Worm (Caenorhabditis elegans) whole organism, young adult: ENCODE measurements around the gene C54E4.12.

ENCODE experiments used
- B0261.1 ChIP-seq: sonication (generic microtip); optimal IDR thresholded peaks from 2 replicates; lab custom pipeline; 2016; ENCODE audit warnings: mild to moderate bottlenecking, missing genetic modification characterization, moderate library complexity, missing compliant biosample characterization
- F10E7.11 ChIP-seq: sonication (generic microtip); optimal IDR thresholded peaks from 2 replicates; lab custom pipeline; 2017; ENCODE audit warnings: mild to moderate bottlenecking, missing genetic modification characterization, moderate library complexity, missing compliant biosample characterization
- F22D6.2 ChIP-seq: sonication (generic microtip); optimal IDR thresholded peaks from 2 replicates; lab custom pipeline; 2016; ENCODE audit warnings: mild to moderate bottlenecking, missing genetic modification characterization, missing compliant biosample characterization
- F33H1.4 ChIP-seq: fragments of 200-800 bp; sonication (Bioruptor generic); IDR thresholded peaks from 2 replicates; pipeline ENCODE4 v1.3.6; 2022; ENCODE audit warnings: missing genetic modification reagents, missing genetic modification characterization, missing compliant biosample characterization
- F39B2.1 ChIP-seq: fragments of 200-800 bp; sonication (Bioruptor generic); IDR thresholded peaks from 2 replicates; pipeline ENCODE4 v1.3.6; 2022; ENCODE audit warnings: missing genetic modification reagents, missing genetic modification characterization, missing compliant biosample characterization
- K11D2.4 ChIP-seq: fragments of 200-800 bp; sonication (Bioruptor generic); IDR thresholded peaks from 2 replicates; pipeline ENCODE4 v1.3.6; 2022; ENCODE audit warnings: missing genetic modification reagents, missing genetic modification characterization, missing compliant biosample characterization
- Y67H2A.10 ChIP-seq: fragments of 200-800 bp; sonication (Bioruptor generic); conservative IDR thresholded peaks from 2 replicates; pipeline ENCODE4 v1.3.6; 2022; ENCODE audit warnings: missing genetic modification reagents, missing genetic modification characterization, missing compliant biosample characterization
- aptf-3 ChIP-seq: fragments of 200-800 bp; sonication (Bioruptor generic); IDR thresholded peaks from 2 replicates; pipeline ENCODE4 v1.3.6; 2022; ENCODE audit warnings: missing genetic modification characterization, missing compliant biosample characterization
- attf-3 ChIP-seq: fragments of 200-800 bp; sonication (Bioruptor generic); conservative IDR thresholded peaks from 2 replicates; pipeline ENCODE4 v1.3.6; 2022; ENCODE audit warnings: missing genetic modification reagents, missing genetic modification characterization, missing compliant biosample characterization
- cebp-2 ChIP-seq: fragments of 200-800 bp; sonication (Bioruptor generic); IDR thresholded peaks from 2 replicates; pipeline ENCODE4 v1.3.6; 2022; ENCODE audit warnings: missing genetic modification characterization, missing compliant biosample characterization
- ceh-27 ChIP-seq: fragments of 200-800 bp; sonication (Bioruptor generic); optimal IDR thresholded peaks from 2 replicates; lab custom pipeline; 2018; ENCODE audit warnings: mild to moderate bottlenecking, missing genetic modification characterization, moderate library complexity, missing compliant biosample characterization
- ceh-79 ChIP-seq: sonication (generic microtip); optimal IDR thresholded peaks from 2 replicates; lab custom pipeline; 2017; ENCODE audit warnings: mild to moderate bottlenecking, missing genetic modification characterization, missing compliant biosample characterization
- hsf-1 ChIP-seq: fragments of 200-800 bp; sonication (Bioruptor generic); IDR thresholded peaks from 2 replicates; pipeline ENCODE4 v1.3.6; 2022; ENCODE audit warnings: missing genetic modification reagents, missing genetic modification characterization, missing compliant biosample characterization
- lin-40 ChIP-seq: sonication (generic microtip); optimal IDR thresholded peaks from 2 replicates; lab custom pipeline; 2016; ENCODE audit warnings: missing genetic modification characterization, mild to moderate bottlenecking, missing compliant biosample characterization, missing genotype, missing genetic modification reagents
- lsy-27 ChIP-seq: sonication (generic microtip); optimal IDR thresholded peaks from 2 replicates; lab custom pipeline; 2017; ENCODE audit warnings: missing genetic modification characterization, mild to moderate bottlenecking, missing compliant biosample characterization, antibody characterized with exemption, missing genotype, borderline replicate concordance; ENCODE audit not compliant: insufficient read depth
- mcd-1 ChIP-seq: fragments of 200-800 bp; sonication (Bioruptor generic); IDR thresholded peaks from 2 replicates; pipeline ENCODE4 v1.3.6; 2022; ENCODE audit warnings: missing genetic modification reagents, missing genetic modification characterization, missing compliant biosample characterization
- nfya-1 ChIP-seq: sonication (generic microtip); optimal IDR thresholded peaks from 2 replicates; lab custom pipeline; 2017; ENCODE audit warnings: antibody characterized with exemption, missing compliant biosample characterization, missing genetic modification characterization, borderline replicate concordance; ENCODE audit not compliant: insufficient read depth
- nfyb-1 ChIP-seq: fragments of 200-800 bp; sonication (Bioruptor generic); IDR thresholded peaks from 2 replicates; pipeline ENCODE4 v1.3.6; 2022; ENCODE audit warnings: missing genetic modification reagents, missing genetic modification characterization, missing compliant biosample characterization
- nhr-120 ChIP-seq: fragments of 200-800 bp; sonication (Bioruptor generic); IDR thresholded peaks from 2 replicates; pipeline ENCODE4 v1.3.6; 2022; ENCODE audit warnings: missing genetic modification characterization, missing compliant biosample characterization
- nhr-179 ChIP-seq: sonication (generic microtip); optimal IDR thresholded peaks from 2 replicates; lab custom pipeline; 2016; ENCODE audit warnings: mild to moderate bottlenecking, missing genetic modification characterization, missing compliant biosample characterization
- nhr-80 ChIP-seq: sonication (generic microtip); optimal IDR thresholded peaks from 2 replicates; lab custom pipeline; 2016; ENCODE audit warnings: missing genetic modification characterization, missing compliant biosample characterization
- rpc-1 ChIP-seq, 2 experiments: fragments of 150-350 bp in 1 of 2; sonication (generic microtip) in 1 of 2; optimal IDR thresholded peaks; 2 replicates each; lab custom pipeline; 2014 to 2018; ENCODE audit warnings: missing biosample characterization in 1 of 2, missing genetic modification characterization in 1 of 2, missing genetic modification reagents in 1 of 2, missing genotype in 1 of 2
- tbx-9 ChIP-seq: sonication (generic microtip); optimal IDR thresholded peaks from 2 replicates; lab custom pipeline; 2016; ENCODE audit warnings: borderline replicate concordance, missing genetic modification characterization, inconsistent platforms, missing compliant biosample characterization
- tlf-1 ChIP-seq: fragments of 200-800 bp; sonication (Bioruptor generic); optimal IDR thresholded peaks from 2 replicates; lab custom pipeline; 2018; ENCODE audit warnings: mild to moderate bottlenecking, missing genetic modification characterization, missing compliant biosample characterization
- ztf-25 ChIP-seq: fragments of 200-800 bp; sonication (Bioruptor generic); IDR thresholded peaks from 2 replicates; pipeline ENCODE4 v1.3.6; 2022; ENCODE audit warnings: missing genetic modification reagents, missing genetic modification characterization, missing compliant biosample characterization
- ztf-3 ChIP-seq: fragments of 200-800 bp; sonication (Bioruptor generic); optimal IDR thresholded peaks from 2 replicates; lab custom pipeline; 2018; ENCODE audit warnings: mild to moderate bottlenecking, missing genetic modification characterization, missing compliant biosample characterization

C54E4.12 gene

DNA sequence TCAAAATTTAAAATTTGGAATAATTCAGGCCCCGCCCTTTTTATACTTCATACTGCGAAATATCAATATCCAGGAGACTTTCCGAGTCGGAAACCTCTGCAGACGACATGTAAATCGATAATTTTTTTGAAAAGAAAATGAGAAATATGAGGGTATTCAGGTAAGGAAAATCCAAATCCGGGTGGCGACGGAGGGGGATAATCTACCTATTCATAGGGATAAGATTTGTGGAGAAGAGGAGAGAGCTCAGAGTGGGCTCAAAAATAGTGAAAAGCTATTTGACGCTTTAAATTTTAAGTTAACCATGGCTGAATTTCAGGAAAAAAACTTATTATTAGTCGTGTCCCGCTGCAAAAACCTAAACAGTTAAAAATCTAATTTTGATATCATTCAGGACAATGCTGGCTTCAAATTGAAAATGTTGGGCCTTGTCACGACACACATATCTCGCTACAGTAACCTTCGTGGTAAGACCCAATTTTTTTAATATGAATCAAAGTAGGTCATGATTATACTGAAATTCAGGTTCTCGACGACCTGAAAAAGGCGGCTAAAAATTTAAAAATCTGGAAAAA, 29.1 kb downstream of the C54E4.12 start, which contains the start of gene che-6 (continued):
- TF ChIP-seq tbx-9 (tag; lab: Kevin White, UChicago) (no peak), ztf-25 (GFP tag; lab: Robert Waterston, UW) (no peak), nfyb-1 (GFP tag; lab: Robert Waterston, UW) (peak; percentile 72), tlf-1 (GFP tag; lab: Kevin White, UChicago) (peak; percentile 59)
- TF ChIP-seq, all 124 proteins: peak for 20

DNA sequence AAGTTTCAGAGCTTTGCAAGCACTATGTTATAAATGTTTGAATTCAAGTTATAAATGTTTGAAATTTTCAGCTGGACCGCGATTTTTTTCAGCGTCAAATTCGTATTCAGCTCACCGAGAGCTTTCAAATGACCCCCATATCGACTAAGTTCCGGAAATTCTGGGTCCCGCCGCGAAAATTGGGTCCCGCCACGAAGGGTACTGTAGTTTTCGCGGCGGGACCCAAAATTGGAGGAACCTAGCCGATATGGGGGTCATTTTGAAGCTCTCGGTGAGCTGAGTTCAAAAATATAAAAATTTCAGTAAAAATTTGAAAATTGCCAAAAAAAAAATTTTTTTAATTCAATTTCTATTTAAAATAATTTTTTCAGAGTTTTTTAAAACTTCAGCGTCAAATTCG, 33.7 kb downstream of the C54E4.12 start:
- peak; percentile 42 for TF ChIP-seq F33H1.4 (GFP tag; lab: Robert Waterston, UW)
- 0 out of 2 replicates have a peak, but pooled peaks have one; percentile 18 for TF ChIP-seq F39B2.1
- no peak for TF ChIP-seq aptf-3
- TF ChIP-seq cebp-2 = 0 out of 2 replicates have a peak, but pooled peaks have one; percentile 70
- TF ChIP-seq rpc-1 (optimal IDR thresholded peaks at IDR 0.05; lab: Kevin White, UChicago) = no peak
- TF ChIP-seq rpc-1 (tag; optimal IDR thresholded peaks at IDR 0.05; lab: Kevin White, UChicago) = no peak
- 0 out of 2 replicates have a peak, but pooled peaks have one; percentile 51 for TF ChIP-seq nhr-120 (GFP tag; lab: Robert Waterston, UW)

DNA sequence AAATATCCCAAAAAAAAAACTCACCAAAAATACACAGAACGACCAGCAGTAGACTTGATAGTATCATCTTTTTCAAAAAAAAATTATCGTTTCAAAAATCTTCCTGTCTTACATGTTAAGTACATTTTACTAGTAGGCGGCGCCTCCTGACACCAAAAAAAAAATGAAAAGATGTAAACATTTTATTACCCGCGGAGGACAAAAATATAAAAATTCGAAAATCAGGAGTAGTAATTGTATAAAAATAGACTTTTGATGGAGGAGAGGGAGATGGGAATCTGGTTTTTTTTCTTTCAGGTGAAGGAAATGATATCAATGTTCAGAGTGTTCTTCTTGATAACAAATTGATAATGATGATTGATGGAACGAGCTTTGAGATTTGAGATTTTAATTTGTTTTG, 37.6 kb downstream of the C54E4.12 start, which contains the start of gene C23H5.15:
TSS of gene C23H5.15 (minus strand) at position 101 of the 400 bp plus-strand sequence.
- TF ChIP-seq Y67H2A.10 (GFP tag; lab: Robert Waterston, UW) = no peak
- no peak for TF ChIP-seq attf-3 (GFP tag; lab: Robert Waterston, UW)
- TF ChIP-seq K11D2.4 (GFP tag; lab: Robert Waterston, UW) = no peak
- TF ChIP-seq lin-40 (tag; lab: Kevin White, UChicago) = no peak
- no peak for TF ChIP-seq nhr-80 (tag; lab: Kevin White, UChicago)
- TF ChIP-seq, all 124 proteins: peak for 0

DNA sequence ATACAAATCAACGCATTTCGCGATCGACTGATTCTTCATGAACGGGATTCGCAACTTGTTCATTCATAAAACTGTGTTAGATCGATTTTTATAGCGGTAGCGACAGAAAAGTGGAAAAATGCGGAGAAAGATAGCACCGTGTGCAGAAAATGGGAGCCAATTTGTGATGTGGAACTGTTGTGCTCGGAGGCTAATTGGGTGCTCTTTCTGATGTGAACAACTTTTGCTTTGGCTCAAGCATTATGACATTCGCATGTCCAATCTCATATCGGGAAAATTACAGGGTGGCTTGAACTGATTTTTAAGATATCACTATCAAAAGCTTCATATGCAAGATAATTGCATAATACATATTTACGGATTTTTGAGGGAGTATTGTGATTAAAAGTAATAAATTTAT, 40.7 kb downstream of the C54E4.12 start, which contains the start of gene C23H5.11:
TSS of gene C23H5.11 (minus strand) at position 101 of the 400 bp plus-strand sequence.
- TF ChIP-seq ceh-27 (GFP tag; lab: Kevin White, UChicago) (no peak), ceh-79 (tag; lab: Kevin White, UChicago) (no peak), nhr-179 (tag; lab: Kevin White, UChicago) (no peak), F33H1.4 (GFP tag; lab: Robert Waterston, UW) (no peak), lsy-27 (tag; lab: Kevin White, UChicago) (no peak), F10E7.11 (no peak), B0261.1 (no peak), mcd-1 (GFP tag; lab: Robert Waterston, UW) (no peak), F22D6.2 (tag; lab: Kevin White, UChicago) (no peak), nfya-1 (no peak), ztf-3 (GFP tag; lab: Kevin White, UChicago) (no peak)

DNA sequence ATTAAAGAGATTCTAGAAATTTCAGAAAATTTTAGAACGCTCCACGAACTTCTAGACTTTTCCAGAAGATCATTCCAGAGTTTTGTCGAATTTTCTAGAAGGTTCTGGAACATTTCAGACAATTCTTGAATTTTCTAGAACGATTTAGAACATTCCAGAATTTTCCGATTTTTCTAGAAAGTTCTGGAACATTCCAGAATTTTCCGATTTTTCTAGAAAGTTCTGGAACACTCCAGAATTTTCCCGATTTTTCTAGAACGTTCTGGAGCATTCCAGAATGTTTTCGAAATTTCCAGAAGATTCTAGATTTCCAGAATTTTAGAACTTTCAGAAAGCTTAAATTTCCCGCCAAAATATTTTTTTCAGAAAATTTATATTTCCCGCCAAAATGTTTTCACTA, 44.0 kb downstream of the C54E4.12 start:
- peak; percentile 92 for TF ChIP-seq hsf-1 (GFP tag; lab: Robert Waterston, UW)
